Fruit fly (Drosophila melanogaster) whole organism, embryonic: ENCODE data around the gene CG13315.

Source experiments
- Antp ChIP-seq: fragments of 200-800 bp; sonication (Bioruptor generic); optimal IDR thresholded peaks from 3 replicates; lab custom pipeline; 2016; ENCODE audit warnings: missing biosample characterization, missing genetic modification characterization
- Atf3 ChIP-seq: fragments of 200-800 bp; sonication (Bioruptor generic); optimal IDR thresholded peaks from 3 replicates; lab custom pipeline; 2016; ENCODE audit warnings: missing biosample characterization, missing genetic modification characterization
- Bgb ChIP-seq: fragments of 200-800 bp; sonication (Bioruptor generic); IDR thresholded peaks from 2 replicates; pipeline ENCODE4 v1.3.6; 2022; ENCODE audit warnings: missing biosample characterization, missing genetic modification characterization; ENCODE audit not compliant: partially characterized antibody
- CG10147 ChIP-seq: fragments of 200-800 bp; sonication (Bioruptor generic); optimal IDR thresholded peaks from 2 replicates; lab custom pipeline; 2019; ENCODE audit warnings: missing biosample characterization, mild to moderate bottlenecking, missing genetic modification characterization, moderate library complexity
- CG10267 ChIP-seq: fragments of 200-800 bp; sonication (Bioruptor generic); optimal IDR thresholded peaks from 2 replicates; lab custom pipeline; 2018; ENCODE audit warnings: missing biosample characterization, mild to moderate bottlenecking, missing genetic modification characterization, moderate library complexity
- CG10321 ChIP-seq: fragments of 200-800 bp; sonication (Bioruptor generic); IDR thresholded peaks from 2 replicates; pipeline ENCODE4 v1.3.6; 2022; ENCODE audit warnings: missing biosample characterization, missing genetic modification characterization
- CG12071 ChIP-seq: fragments of 200-800 bp; sonication (Bioruptor generic); optimal IDR thresholded peaks from 3 replicates; lab custom pipeline; 2018; ENCODE audit warnings: missing biosample characterization, mild to moderate bottlenecking, missing genetic modification characterization
- CG13775 ChIP-seq: fragments of 200-800 bp; sonication (Bioruptor generic); optimal IDR thresholded peaks from 3 replicates; lab custom pipeline; 2017; ENCODE audit warnings: missing biosample characterization, mild to moderate bottlenecking, missing genetic modification characterization
- CG14710 ChIP-seq: fragments of 200-800 bp; sonication (Bioruptor generic); optimal IDR thresholded peaks from 3 replicates; lab custom pipeline; 2019; ENCODE audit warnings: missing biosample characterization, mild to moderate bottlenecking, missing genetic modification characterization, moderate library complexity
- CG14860 ChIP-seq: fragments of 200-800 bp; sonication (Bioruptor generic); IDR thresholded peaks from 3 replicates; pipeline ENCODE4 v1.3.6; 2022; ENCODE audit warnings: missing biosample characterization, missing genetic modification characterization; ENCODE audit not compliant: partially characterized antibody
- CG17829 ChIP-seq: fragments of 200-800 bp; optimal IDR thresholded peaks from 2 replicates; lab custom pipeline; 2019; ENCODE audit warnings: missing biosample characterization, mild to moderate bottlenecking, missing genetic modification characterization, moderate library complexity
- CG3065 ChIP-seq: fragments of 200-800 bp; sonication (Bioruptor generic); optimal IDR thresholded peaks from 2 replicates; lab custom pipeline; 2016; ENCODE audit warnings: missing biosample characterization, missing genetic modification characterization
- CG4282 ChIP-seq: fragments of 200-800 bp; sonication (Bioruptor generic); optimal IDR thresholded peaks from 2 replicates; lab custom pipeline; 2016; ENCODE audit warnings: missing biosample characterization, missing genetic modification characterization
- CG5180 ChIP-seq: fragments of 200-800 bp; sonication (Bioruptor generic); optimal IDR thresholded peaks from 3 replicates; lab custom pipeline; 2017; ENCODE audit warnings: missing biosample characterization, missing genetic modification characterization, mild to moderate bottlenecking, moderate library complexity, missing genetic modification reagents
- CG7987 ChIP-seq: fragments of 200-800 bp; sonication (Bioruptor generic); optimal IDR thresholded peaks from 2 replicates; lab custom pipeline; 2018; ENCODE audit warnings: missing biosample characterization, mild to moderate bottlenecking, missing genetic modification characterization, moderate library complexity
- CG8089 ChIP-seq: fragments of 200-800 bp; sonication (Bioruptor generic); optimal IDR thresholded peaks from 3 replicates; lab custom pipeline; 2016; ENCODE audit warnings: missing biosample characterization, missing genetic modification characterization
- CoRest ChIP-seq: fragments of 200-800 bp; sonication (Bioruptor generic); optimal IDR thresholded peaks from 3 replicates; lab custom pipeline; 2018; ENCODE audit warnings: missing biosample characterization, mild to moderate bottlenecking, missing genetic modification characterization, moderate library complexity
- D ChIP-seq, 2 experiments: fragments of 200-800 bp in 1 of 2; fragments of >200 bp in 1 of 2; sonication (Bioruptor generic) in 1 of 2; optimal IDR thresholded peaks; 2 replicates in 1 of 2; 3 replicates in 1 of 2; lab custom pipeline; 2017; ENCODE audit warnings: mild to moderate bottlenecking in 1 of 2, missing biosample characterization in 1 of 2, missing genetic modification characterization in 1 of 2, missing genetic modification reagents in 1 of 2
- D19A ChIP-seq: fragments of 200-800 bp; optimal IDR thresholded peaks from 3 replicates; lab custom pipeline; 2019; ENCODE audit warnings: missing biosample characterization, mild to moderate bottlenecking, missing genetic modification characterization, moderate library complexity
- Dad ChIP-seq: fragments of 200-800 bp; sonication (Bioruptor generic); optimal IDR thresholded peaks from 3 replicates; lab custom pipeline; 2016; ENCODE audit warnings: missing biosample characterization, missing genetic modification characterization
- Dp ChIP-seq: fragments of 200-800 bp; sonication (Bioruptor generic); optimal IDR thresholded peaks from 2 replicates; lab custom pipeline; 2018; ENCODE audit warnings: missing biosample characterization, mild to moderate bottlenecking, missing genetic modification characterization, moderate library complexity
- E2f1 ChIP-seq: fragments of 200-800 bp; sonication (Bioruptor generic); IDR thresholded peaks from 2 replicates; pipeline ENCODE4 v1.3.6; 2022; ENCODE audit warnings: missing biosample characterization, missing genetic modification characterization
- Hey ChIP-seq: fragments of 200-800 bp; sonication (Bioruptor generic); optimal IDR thresholded peaks from 3 replicates; lab custom pipeline; 2018; ENCODE audit warnings: missing biosample characterization, mild to moderate bottlenecking, missing genetic modification characterization
- Hr51 ChIP-seq, 2 experiments: fragments of 200-800 bp; sonication (Bioruptor generic); optimal IDR thresholded peaks; 2 replicates in 1 of 2; 3 replicates in 1 of 2; lab custom pipeline; 2016 to 2018; ENCODE audit warnings: missing biosample characterization in 2 of 2, missing genetic modification characterization in 2 of 2, mild to moderate bottlenecking in 1 of 2, moderate library complexity in 1 of 2
- MBD-R2 ChIP-seq: fragments of 200-800 bp; sonication (Bioruptor generic); IDR thresholded peaks from 2 replicates; pipeline ENCODE4 v1.3.6; 2022; ENCODE audit warnings: missing biosample characterization, missing genetic modification characterization
- Sin3A ChIP-seq: fragments of >200 bp; optimal IDR thresholded peaks from 2 replicates; lab custom pipeline; 2018
- Tbp ChIP-seq: fragments of >200 bp; optimal IDR thresholded peaks from 2 replicates; lab custom pipeline; 2018; ENCODE audit warnings: missing biosample characterization, missing genetic modification characterization
- abd-A ChIP-seq: fragments of 200-800 bp; sonication (Bioruptor generic); optimal IDR thresholded peaks from 3 replicates; lab custom pipeline; 2019; ENCODE audit warnings: missing biosample characterization, mild to moderate bottlenecking, missing genetic modification characterization, moderate library complexity
- ap ChIP-seq: fragments of 200-800 bp; sonication (Bioruptor generic); IDR thresholded peaks from 2 replicates; pipeline ENCODE4 v1.3.6; 2022; ENCODE audit warnings: missing biosample characterization, missing genetic modification characterization
- ash1 ChIP-seq: fragments of 200-800 bp; sonication (Bioruptor generic); optimal IDR thresholded peaks from 2 replicates; lab custom pipeline; 2018; ENCODE audit warnings: missing biosample characterization, mild to moderate bottlenecking, missing genetic modification characterization
- ato ChIP-seq: fragments of 200-800 bp; sonication (Bioruptor generic); IDR thresholded peaks from 2 replicates; pipeline ENCODE4 v1.3.6; 2022; ENCODE audit warnings: missing biosample characterization, missing genetic modification characterization; ENCODE audit not compliant: partially characterized antibody
- bbx ChIP-seq: fragments of 200-800 bp; sonication (Bioruptor generic); IDR thresholded peaks from 2 replicates; pipeline ENCODE4 v1.3.6; 2022; ENCODE audit warnings: missing biosample characterization, missing genetic modification characterization; ENCODE audit not compliant: partially characterized antibody
- bigmax ChIP-seq: fragments of 200-800 bp; sonication (Bioruptor generic); optimal IDR thresholded peaks from 2 replicates; lab custom pipeline; 2018; ENCODE audit warnings: missing biosample characterization, mild to moderate bottlenecking, missing genetic modification characterization
- btn ChIP-seq: fragments of 200-800 bp; sonication (Bioruptor generic); optimal IDR thresholded peaks from 2 replicates; lab custom pipeline; 2016; ENCODE audit warnings: missing biosample characterization, missing genetic modification characterization
- crol ChIP-seq: fragments of 200-800 bp; sonication (Bioruptor generic); IDR thresholded peaks from 2 replicates; pipeline ENCODE4 v1.3.6; 2022; ENCODE audit warnings: missing biosample characterization, missing genetic modification characterization
- dimm ChIP-seq: fragments of 200-800 bp; sonication (Bioruptor generic); IDR thresholded peaks from 2 replicates; pipeline ENCODE4 v1.3.6; 2022; ENCODE audit warnings: missing biosample characterization, missing genetic modification characterization
- dmrt11E ChIP-seq: fragments of 200-800 bp; sonication (Bioruptor generic); optimal IDR thresholded peaks from 3 replicates; lab custom pipeline; 2018; ENCODE audit warnings: missing biosample characterization, mild to moderate bottlenecking, missing genetic modification characterization, moderate library complexity
- ewg ChIP-seq: fragments of 200-800 bp; sonication (Bioruptor generic); optimal IDR thresholded peaks from 3 replicates; lab custom pipeline; 2017; ENCODE audit warnings: mild to moderate bottlenecking, missing biosample characterization, missing genetic modification reagents, missing genetic modification characterization
- fd64A ChIP-seq: fragments of 200-800 bp; sonication (Bioruptor generic); optimal IDR thresholded peaks from 3 replicates; lab custom pipeline; 2018; ENCODE audit warnings: missing biosample characterization, mild to moderate bottlenecking, missing genetic modification characterization
- gce ChIP-seq: fragments of 200-800 bp; sonication (Bioruptor generic); IDR thresholded peaks from 3 replicates; pipeline ENCODE4 v1.3.6; 2022; ENCODE audit warnings: missing biosample characterization, missing genetic modification characterization
- gfzf ChIP-seq: fragments of 200-800 bp; sonication (Bioruptor generic); optimal IDR thresholded peaks from 2 replicates; lab custom pipeline; 2016; ENCODE audit warnings: missing biosample characterization, mild to moderate bottlenecking, missing genetic modification characterization, moderate library complexity
- jumu ChIP-seq: fragments of 200-800 bp; sonication (Bioruptor generic); optimal IDR thresholded peaks from 3 replicates; lab custom pipeline; 2016; ENCODE audit warnings: missing biosample characterization, missing genetic modification characterization
- maf-S ChIP-seq: fragments of 200-800 bp; sonication (Bioruptor generic); optimal IDR thresholded peaks from 2 replicates; lab custom pipeline; 2016; ENCODE audit warnings: missing biosample characterization, missing genetic modification characterization
- mirr ChIP-seq: fragments of 200-800 bp; sonication (Bioruptor generic); optimal IDR thresholded peaks from 3 replicates; lab custom pipeline; 2018; ENCODE audit warnings: missing biosample characterization, mild to moderate bottlenecking, missing genetic modification characterization
- pfk ChIP-seq: fragments of 200-800 bp; sonication (Bioruptor generic); optimal IDR thresholded peaks from 2 replicates; lab custom pipeline; 2018; ENCODE audit warnings: missing biosample characterization, mild to moderate bottlenecking, missing genetic modification characterization, moderate library complexity
- pnt ChIP-seq: fragments of 200-800 bp; sonication (Bioruptor generic); optimal IDR thresholded peaks from 3 replicates; lab custom pipeline; 2016; ENCODE audit warnings: missing biosample characterization, missing genetic modification characterization
- sd ChIP-seq: fragments of 200-800 bp; sonication (Bioruptor generic); optimal IDR thresholded peaks from 3 replicates; lab custom pipeline; 2018; ENCODE audit warnings: missing biosample characterization, mild to moderate bottlenecking, missing genetic modification characterization, moderate library complexity
- tap ChIP-seq: fragments of 200-800 bp; optimal IDR thresholded peaks from 3 replicates; lab custom pipeline; 2019; ENCODE audit warnings: missing biosample characterization, mild to moderate bottlenecking, missing genetic modification characterization, moderate library complexity
- zen2 ChIP-seq: fragments of 200-800 bp; sonication (Bioruptor generic); IDR thresholded peaks from 3 replicates; pipeline ENCODE4 v1.3.6; 2022; ENCODE audit warnings: missing biosample characterization, missing genetic modification characterization; ENCODE audit not compliant: partially characterized antibody

The CG13315 gene

DNA sequence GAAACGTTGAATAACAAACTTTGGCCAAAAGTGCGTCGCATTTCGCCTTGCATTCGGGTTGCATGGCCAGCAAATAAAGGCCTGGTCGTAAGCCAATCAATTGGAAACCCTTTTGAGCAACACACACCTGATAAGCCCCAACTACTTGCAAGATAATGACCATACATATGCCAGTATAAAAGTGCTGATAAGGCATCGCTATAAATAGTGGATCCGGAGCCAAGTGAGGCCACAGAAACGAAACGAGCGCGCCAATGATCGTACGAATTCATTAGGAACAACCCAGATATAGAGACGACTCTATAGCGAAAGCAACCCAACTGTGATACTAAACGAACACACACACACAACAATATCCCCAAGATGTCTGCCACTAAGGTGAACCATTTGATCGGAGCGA, at the start of gene CG13315 (continued):
- TF ChIP-seq CG7987 (GFP tag; lab: Kevin White, UChicago) = no peak
- TF ChIP-seq CG10267 (tag; lab: Kevin White, UChicago) = no peak
- TF ChIP-seq Dp (GFP tag; lab: Kevin White, UChicago) = no peak
- TF ChIP-seq CG8089 (GFP tag; lab: Kevin White, UChicago) = no peak
- no peak for TF ChIP-seq CG14860 (GFP tag; lab: Robert Waterston, UW)
- no peak for TF ChIP-seq E2f1
- no peak for TF ChIP-seq mirr (GFP tag; lab: Kevin White, UChicago)
- TF ChIP-seq CG10147 (GFP tag; lab: Kevin White, UChicago) = no peak
- TF ChIP-seq, all 482 proteins: peak for 21

dm6 chr3L:9047062-9047461, 49.6 kb upstream of the CG13315 start, which contains the start of gene Argk2:
Argk2 (plus strand) TSS chr3L:9047439.
- TF ChIP-seq pfk (GFP tag; lab: Kevin White, UChicago) (no peak), D (optimal IDR thresholded peaks at IDR 0.05; lab: Kevin White, UChicago) (no peak), D (GFP tag; optimal IDR thresholded peaks at IDR 0.05; lab: Kevin White, UChicago) (no peak), Bgb (GFP tag; lab: Robert Waterston, UW) (peak; percentile 50; the same call in 1 of the 2 replicates), CG17829 (tag; lab: Kevin White, UChicago) (peak; percentile 3), bbx (GFP tag; lab: Robert Waterston, UW) (0 out of 2 replicates have a peak, but pooled peaks have one; percentile 10), ato (no peak), crol (GFP tag; lab: Robert Waterston, UW) (no peak), abd-A (tag; lab: Kevin White, UChicago) (no peak), Atf3 (GFP tag; lab: Kevin White, UChicago) (no peak), zen2 (no peak), bigmax (no peak), CG10321 (no peak), pnt (GFP tag; lab: Kevin White, UChicago) (no peak), dmrt11E (tag; lab: Kevin White, UChicago) (no peak), CG4282 (GFP tag; lab: Kevin White, UChicago) (no peak), D19A (tag; lab: Kevin White, UChicago) (no peak), CG14710 (tag; lab: Kevin White, UChicago) (peak; percentile 30), ash1 (GFP tag; lab: Kevin White, UChicago) (no peak), fd64A (GFP tag; lab: Kevin White, UChicago) (no peak), Sin3A (lab: Kevin White, UChicago) (no peak), Tbp (GFP tag; lab: Kevin White, UChicago) (no peak), CG10267 (tag; lab: Kevin White, UChicago) (no peak), dimm (GFP tag; lab: Robert Waterston, UW) (no peak), sd (no peak), ap (GFP tag; lab: Robert Waterston, UW) (no peak), MBD-R2 (0 out of 2 replicates have a peak, but pooled peaks have one; percentile 22), CG3065 (no peak), gfzf (GFP tag; lab: Kevin White, UChicago) (peak; percentile 64), CG12071 (GFP tag; lab: Kevin White, UChicago) (no peak), maf-S (GFP tag; lab: Kevin White, UChicago) (no peak), Hr51 (GFP tag; optimal IDR thresholded peaks at IDR 0.05; lab: Kevin White, UChicago) (no peak), jumu (GFP tag; lab: Kevin White, UChicago) (no peak), ewg (GFP tag; lab: Kevin White, UChicago) (no peak), CG5180 (GFP tag; lab: Kevin White, UChicago) (no peak), gce (GFP tag; lab: Robert Waterston, UW) (no peak), btn (GFP tag; lab: Kevin White, UChicago) (no peak), CoRest (tag; lab: Kevin White, UChicago) (peak; percentile 22), Hey (tag; lab: Kevin White, UChicago) (no peak), Antp (GFP tag; lab: Kevin White, UChicago) (no peak), tap (tag; lab: Kevin White, UChicago) (no peak), CG13775 (GFP tag; lab: Kevin White, UChicago) (no peak), Dad (GFP tag; lab: Kevin White, UChicago) (no peak)
